Worm (Caenorhabditis elegans): ENCODE results near the gene lias-1.
A peak's percentile ranks its signal among the peaks of the same experiment; 100 is the strongest.
"Not testable (repeated sequence)": the region's sequence is repeated elsewhere in the genome, so short reads cannot be mapped to it uniquely, and the experiment has no call there.

Gene lias-1

DNA sequence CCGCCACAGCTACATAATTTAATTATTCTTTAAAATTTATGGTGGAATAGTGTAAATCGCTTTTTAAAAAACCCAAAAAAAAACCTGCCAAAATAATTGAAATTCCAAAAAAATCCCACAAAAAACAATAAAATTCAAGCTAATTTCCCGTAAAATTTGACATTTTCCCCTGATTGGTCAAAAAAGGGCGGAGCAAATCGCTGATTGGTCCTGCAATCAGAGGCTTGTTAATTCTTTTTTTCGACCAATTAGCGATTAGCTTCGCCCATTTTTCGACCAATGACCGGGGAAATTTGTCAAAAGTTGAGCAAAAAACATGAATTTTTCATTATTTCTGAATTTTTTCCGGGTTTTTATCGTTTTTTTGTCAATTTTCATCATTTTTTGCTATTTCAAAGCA, 37.9 kb downstream of the lias-1 start:
- TF ChIP-seq dao-5 (tag; optimal IDR thresholded peaks at IDR 0.05) = no peak
- TF ChIP-seq W03F9.2 (tag; optimal IDR thresholded peaks at IDR 0.05) = no peak
- TF ChIP-seq him-1 (tag; optimal IDR thresholded peaks at IDR 0.05) = no peak

DNA sequence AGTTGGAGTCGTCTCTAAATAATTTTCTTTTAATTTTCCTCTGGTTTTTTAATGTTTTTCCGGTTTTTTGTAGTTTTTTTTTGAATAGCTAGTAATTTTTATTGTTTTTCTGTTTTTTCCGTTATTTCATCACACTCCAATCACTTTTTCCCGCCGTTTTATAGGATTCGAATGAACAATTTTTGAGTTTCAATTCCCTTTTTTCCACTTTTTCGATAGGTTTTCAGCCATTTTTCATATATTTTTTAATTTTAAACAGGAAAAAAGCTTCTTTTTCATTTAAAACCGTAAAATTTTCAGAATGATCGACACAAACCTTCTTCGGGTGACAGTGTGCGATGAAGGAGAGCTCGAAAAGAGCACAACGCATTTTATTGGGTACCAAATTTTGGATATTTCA, 43.5 kb downstream of the lias-1 start, which contains the start of gene pph-6:
TSS of gene pph-6 (plus strand) at position 301 of the 400 bp plus-strand sequence.
- TF ChIP-seq him-1 (tag; optimal IDR thresholded peaks at IDR 0.05) (no peak), dao-5 (tag; optimal IDR thresholded peaks at IDR 0.05) (no peak), W03F9.2 (tag; optimal IDR thresholded peaks at IDR 0.05) (no peak)

DNA sequence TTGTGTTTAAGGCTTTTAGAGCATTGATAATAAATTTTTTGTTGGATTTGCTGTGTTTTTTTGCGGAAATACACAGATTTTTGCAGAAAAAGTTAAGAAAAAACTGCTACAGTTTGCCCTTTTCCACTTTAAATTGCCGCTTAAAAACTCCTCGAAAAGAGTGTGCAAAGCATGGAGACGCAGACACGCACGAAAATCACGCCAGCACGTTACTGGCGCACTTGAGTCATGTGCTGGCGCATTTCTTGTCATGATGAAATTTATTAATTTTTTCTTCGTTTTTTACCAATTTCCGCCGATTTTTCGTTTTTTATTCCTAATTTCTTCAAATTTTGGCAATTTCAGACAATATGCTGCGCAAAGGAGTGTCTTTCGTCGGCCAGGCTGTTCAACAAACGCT, 44.8 kb downstream of the lias-1 start, which contains the start of gene C34C12.8:
TSS of gene C34C12.8 (plus strand) at position 346 of the 400 bp plus-strand sequence.
- TF ChIP-seq him-1 (tag; optimal IDR thresholded peaks at IDR 0.05) (peak; percentile 76), W03F9.2 (tag; optimal IDR thresholded peaks at IDR 0.05) (peak; percentile 89), dao-5 (tag; optimal IDR thresholded peaks at IDR 0.05) (no peak)

DNA sequence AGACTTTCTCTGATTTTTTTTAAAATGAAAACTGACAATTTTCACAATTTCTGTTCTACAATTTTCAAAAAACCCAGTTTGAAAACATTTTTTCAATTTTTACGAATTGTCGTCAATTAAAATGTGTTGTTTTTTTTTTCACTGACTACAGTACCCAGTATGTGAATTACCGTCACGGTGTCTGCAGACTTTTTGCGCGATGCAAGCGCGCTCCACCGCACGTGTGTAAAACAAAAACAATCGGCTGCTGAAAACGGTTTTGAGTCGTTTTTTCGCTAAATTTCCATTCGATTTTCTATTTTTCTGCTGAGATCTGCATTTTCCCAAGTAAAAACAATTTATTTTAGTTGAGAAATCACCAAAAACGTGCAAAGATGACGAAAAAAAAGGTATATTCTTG, 48.7 kb downstream of the lias-1 start:
- TF ChIP-seq W03F9.2 (tag; optimal IDR thresholded peaks at IDR 0.05) = peak; percentile 96
- peak; percentile 96 for TF ChIP-seq him-1 (tag; optimal IDR thresholded peaks at IDR 0.05)
- TF ChIP-seq dao-5 (tag; optimal IDR thresholded peaks at IDR 0.05) = no peak

DNA sequence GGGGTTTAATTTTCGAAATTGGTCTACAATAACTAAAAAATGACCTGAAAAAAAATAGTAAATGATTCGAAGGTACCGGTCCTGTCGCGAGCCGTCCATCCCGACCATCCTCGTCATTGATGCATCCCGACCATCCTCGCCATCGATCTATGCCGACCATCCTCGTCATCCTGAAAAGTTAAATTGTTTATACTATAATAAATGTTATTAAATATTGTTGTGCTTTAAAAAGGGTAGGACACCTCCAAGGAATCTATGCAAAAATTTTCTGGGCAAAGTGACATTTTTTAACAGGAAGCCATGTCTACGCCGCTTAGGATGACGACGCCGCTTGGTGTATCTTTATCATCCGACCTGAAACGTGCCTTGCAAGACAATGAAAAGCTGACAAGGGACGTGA, 50.9 kb downstream of the lias-1 start, which contains the start of gene C34C12.1:
TSS of gene C34C12.1 (plus strand) at position 301 of the 400 bp plus-strand sequence.
- not testable (repeated sequence) for TF ChIP-seq dao-5, W03F9.2, him-1 (tag; optimal IDR thresholded peaks at IDR 0.05)

Measured in whole organism, L4/young adult.